Worm (Caenorhabditis elegans) whole organism, mixed stage, embryonic: Measurements from ENCODE around the gene C15H11.13.

Experiments used
- ceh-83 ChIP-seq: fragments of 200-800 bp; sonication (Bioruptor generic); optimal IDR thresholded peaks from 2 replicates; lab custom pipeline; 2018; ENCODE audit warnings: mild to moderate bottlenecking, missing genetic modification characterization, missing compliant biosample characterization
- ces-1 ChIP-seq: fragments of 150-350 bp; optimal IDR thresholded peaks from 2 replicates; lab custom pipeline; 2014; ENCODE audit warnings: missing biosample characterization, missing genetic modification reagents, missing genetic modification characterization
- nhr-12 ChIP-seq: fragments of 150-350 bp; optimal IDR thresholded peaks from 2 replicates; lab custom pipeline; 2014; ENCODE audit warnings: missing biosample characterization, missing genetic modification characterization
- nhr-237 ChIP-seq: fragments of 150-350 bp; optimal IDR thresholded peaks from 2 replicates; lab custom pipeline; 2014; ENCODE audit warnings: missing biosample characterization, missing genetic modification characterization
- zip-8 ChIP-seq: fragments of 150-350 bp; optimal IDR thresholded peaks from 2 replicates; lab custom pipeline; 2014; ENCODE audit warnings: missing biosample characterization, missing genetic modification characterization

DNA sequence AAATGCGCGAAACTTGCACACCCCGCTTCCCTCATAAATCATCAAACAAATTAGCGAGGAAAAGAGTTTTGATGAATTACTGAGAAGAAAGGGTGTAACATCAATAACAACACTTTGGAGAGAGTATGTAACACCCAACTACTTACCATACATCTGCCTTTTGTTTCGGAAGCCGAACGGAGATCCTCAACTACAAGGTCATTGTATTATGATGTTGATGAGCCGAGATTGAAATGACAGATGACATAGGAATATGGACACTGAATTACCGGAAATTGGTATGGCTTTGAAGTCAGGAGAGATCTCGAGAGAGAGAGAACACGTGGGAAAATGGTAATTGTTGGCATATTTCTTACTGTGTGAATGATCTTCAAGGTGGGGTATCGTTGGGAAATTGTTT, 31.2 kb downstream of the C15H11.13 start:
- no peak for TF ChIP-seq nhr-237 (tag; lab: Kevin White, UChicago)
- TF ChIP-seq ceh-83 (GFP tag; lab: Kevin White, UChicago) = no peak
- TF ChIP-seq ces-1 (GFP tag; lab: Kevin White, UChicago) = no peak
- no peak for TF ChIP-seq zip-8
- no peak for TF ChIP-seq nhr-12 (tag; lab: Kevin White, UChicago)
